Fruit fly (Drosophila melanogaster) whole organism, wandering third instar larva: ENCODE data around the gene Tk.
A peak's percentile ranks its signal among the peaks of the same experiment; 100 is the strongest.

Experiments used
- Abd-B ChIP-seq: fragments of >200 bp; optimal IDR thresholded peaks from 2 replicates; lab custom pipeline; 2017; ENCODE audit warnings: missing biosample characterization, missing genetic modification characterization
- CG32264 ChIP-seq: fragments of 200-800 bp; sonication (Bioruptor generic); optimal IDR thresholded peaks from 2 replicates; lab custom pipeline; 2016; ENCODE audit warnings: missing biosample characterization, missing genetic modification characterization
- CG9705 ChIP-seq: fragments of 200-800 bp; sonication (Bioruptor generic); optimal IDR thresholded peaks from 2 replicates; lab custom pipeline; 2018; ENCODE audit warnings: missing biosample characterization, mild to moderate bottlenecking, missing genetic modification characterization
- CrebA ChIP-seq: fragments of 200-800 bp; sonication (Bioruptor generic); optimal IDR thresholded peaks from 2 replicates; lab custom pipeline; 2016; ENCODE audit warnings: missing biosample characterization, mild to moderate bottlenecking, missing genetic modification characterization, borderline replicate concordance
- Dfd ChIP-seq: fragments of >200 bp; optimal IDR thresholded peaks from 2 replicates; lab custom pipeline; 2017; ENCODE audit warnings: missing biosample characterization, missing genetic modification characterization
- Dif ChIP-seq: fragments of 200-275, 200-300 bp; sonication (Bioruptor generic); optimal IDR thresholded peaks from 2 replicates; lab custom pipeline; 2018; ENCODE audit warnings: missing biosample characterization, missing genetic modification characterization; ENCODE audit not compliant: partially characterized antibody
- GATAd ChIP-seq: sonication (Bioruptor generic); optimal IDR thresholded peaks from 2 replicates; lab custom pipeline; 2016; ENCODE audit warnings: missing biosample characterization, missing genetic modification characterization
- HLH106 ChIP-seq: fragments of 200-800 bp; optimal IDR thresholded peaks from 3 replicates; lab custom pipeline; 2019; ENCODE audit warnings: missing biosample characterization, mild to moderate bottlenecking, missing genetic modification characterization, moderate library complexity
- Hnf4 ChIP-seq: fragments of 200-800 bp; sonication (Bioruptor generic); optimal IDR thresholded peaks from 2 replicates; lab custom pipeline; 2016; ENCODE audit warnings: missing biosample characterization, mild to moderate bottlenecking, missing genetic modification characterization
- Hr78 ChIP-seq: fragments of >200 bp; optimal IDR thresholded peaks from 2 replicates; lab custom pipeline; 2017; ENCODE audit warnings: missing biosample characterization, missing genetic modification characterization
- Hr83 ChIP-seq: fragments of 200-300 bp; sonication (Bioruptor generic); optimal IDR thresholded peaks from 2 replicates; lab custom pipeline; 2016; ENCODE audit warnings: missing biosample characterization, mild to moderate bottlenecking, missing genetic modification characterization, moderate library complexity; ENCODE audit not compliant: poor library complexity, severe bottlenecking
- Jra ChIP-seq: sonication (Bioruptor generic); optimal IDR thresholded peaks from 2 replicates; lab custom pipeline; 2016; ENCODE audit warnings: missing biosample characterization, missing genetic modification characterization
- Mio ChIP-seq: sonication (Bioruptor generic); optimal IDR thresholded peaks from 2 replicates; lab custom pipeline; 2016; ENCODE audit warnings: missing biosample characterization, missing genetic modification characterization
- Myc ChIP-seq: fragments of >200 bp; optimal IDR thresholded peaks from 2 replicates; lab custom pipeline; 2017
- N ChIP-seq: fragments of >200 bp; optimal IDR thresholded peaks from 2 replicates; lab custom pipeline; 2018; ENCODE audit warnings: missing biosample characterization, missing external identifiers, missing genetic modification characterization
- OdsH ChIP-seq: fragments of 200-800 bp; sonication (Bioruptor generic); optimal IDR thresholded peaks from 2 replicates; lab custom pipeline; 2016; ENCODE audit warnings: missing biosample characterization, mild to moderate bottlenecking, missing genetic modification characterization
- Rel ChIP-seq, 2 experiments: fragments of 200-800 bp; sonication (Bioruptor generic) in 1 of 2; optimal IDR thresholded peaks; 2 replicates in 1 of 2; 3 replicates in 1 of 2; lab custom pipeline; 2016 to 2019; ENCODE audit warnings: mild to moderate bottlenecking in 2 of 2, missing biosample characterization in 2 of 2, missing genetic modification characterization in 2 of 2, moderate library complexity in 1 of 2
- Sp1 ChIP-seq: fragments of 200-800 bp; sonication (Bioruptor generic); optimal IDR thresholded peaks from 3 replicates; lab custom pipeline; 2019; ENCODE audit warnings: missing biosample characterization, mild to moderate bottlenecking, missing genetic modification characterization, moderate library complexity
- Vsx2 ChIP-seq: fragments of 200-300, 225-300 bp; sonication (Bioruptor generic); optimal IDR thresholded peaks from 2 replicates; lab custom pipeline; 2018; ENCODE audit warnings: missing biosample characterization, missing genetic modification characterization; ENCODE audit not compliant: partially characterized antibody
- br ChIP-seq: fragments of 200-800 bp; sonication (Bioruptor generic); optimal IDR thresholded peaks from 2 replicates; lab custom pipeline; 2016; ENCODE audit warnings: missing biosample characterization, missing genetic modification characterization
- brk ChIP-seq: fragments of 200-800 bp; sonication (Bioruptor generic); optimal IDR thresholded peaks from 2 replicates; lab custom pipeline; 2016; ENCODE audit warnings: missing biosample characterization, mild to moderate bottlenecking, missing genetic modification characterization
- dl ChIP-seq, 2 experiments: fragments of 175-275, 200-275 bp in 1 of 2; fragments of 200-275 bp in 1 of 2; sonication (Bioruptor generic); optimal IDR thresholded peaks; lab custom pipeline; 2018; ENCODE audit warnings: mild to moderate bottlenecking in 2 of 2, missing biosample characterization in 2 of 2, missing genetic modification characterization in 2 of 2, moderate library complexity in 2 of 2; ENCODE audit not compliant: partially characterized antibody in 2 of 2, insufficient read depth in 1 of 2
- dmrt93B ChIP-seq: fragments of 200-800 bp; sonication (Bioruptor generic); optimal IDR thresholded peaks from 2 replicates; lab custom pipeline; 2018; ENCODE audit warnings: missing biosample characterization, mild to moderate bottlenecking, missing genetic modification characterization
- dsf ChIP-seq: sonication (Bioruptor generic); optimal IDR thresholded peaks from 2 replicates; lab custom pipeline; 2016; ENCODE audit warnings: missing biosample characterization, missing genetic modification characterization, borderline replicate concordance
- ey ChIP-seq: fragments of 200-800 bp; sonication (Bioruptor generic); optimal IDR thresholded peaks from 2 replicates; lab custom pipeline; 2016; ENCODE audit warnings: missing biosample characterization, missing genetic modification characterization
- foxo ChIP-seq, 2 experiments: fragments of 200-800 bp; sonication (Bioruptor generic); optimal IDR thresholded peaks; 2 replicates in 1 of 2; 3 replicates in 1 of 2; lab custom pipeline; 2016 to 2017; ENCODE audit warnings: missing biosample characterization in 2 of 2, missing genetic modification characterization in 2 of 2
- fru ChIP-seq: fragments of 200-800 bp; sonication (Bioruptor generic); optimal IDR thresholded peaks from 3 replicates; lab custom pipeline; 2016; ENCODE audit warnings: missing biosample characterization, mild to moderate bottlenecking, missing genetic modification characterization
- h ChIP-seq: fragments of 200-800 bp; sonication (Bioruptor generic); optimal IDR thresholded peaks from 3 replicates; lab custom pipeline; 2016; ENCODE audit warnings: missing biosample characterization, mild to moderate bottlenecking, missing genetic modification characterization
- jim ChIP-seq: fragments of 175-275, 200-325 bp; sonication (Bioruptor generic); optimal IDR thresholded peaks from 2 replicates; lab custom pipeline; 2016; ENCODE audit warnings: missing biosample characterization, mild to moderate bottlenecking, missing genetic modification characterization
- lola ChIP-seq: fragments of >200 bp; optimal IDR thresholded peaks from 2 replicates; lab custom pipeline; 2017; ENCODE audit warnings: missing biosample characterization, missing genetic modification characterization
- pan ChIP-seq: fragments of >200 bp; optimal IDR thresholded peaks from 2 replicates; lab custom pipeline; 2017
- psq ChIP-seq: fragments of 200-800 bp; sonication (Bioruptor generic); optimal IDR thresholded peaks from 3 replicates; lab custom pipeline; 2017; ENCODE audit warnings: missing biosample characterization, mild to moderate bottlenecking, missing genetic modification characterization, moderate library complexity
- rgr ChIP-seq: fragments of 200-800 bp; sonication (Bioruptor generic); optimal IDR thresholded peaks from 3 replicates; lab custom pipeline; 2016; ENCODE audit warnings: missing biosample characterization, mild to moderate bottlenecking, missing genetic modification characterization
- sage ChIP-seq: fragments of 200-800 bp; sonication (Bioruptor generic); optimal IDR thresholded peaks from 2 replicates; lab custom pipeline; 2016; ENCODE audit warnings: missing biosample characterization, mild to moderate bottlenecking, missing genetic modification characterization
- sv ChIP-seq: fragments of 200-800 bp; sonication (Bioruptor generic); optimal IDR thresholded peaks from 3 replicates; lab custom pipeline; 2016; ENCODE audit warnings: missing biosample characterization, missing genetic modification characterization
- tai ChIP-seq: sonication (Bioruptor generic); optimal IDR thresholded peaks from 2 replicates; lab custom pipeline; 2016; ENCODE audit warnings: missing biosample characterization, missing genetic modification characterization
- usp ChIP-seq: fragments of >200 bp; optimal IDR thresholded peaks from 2 replicates; lab custom pipeline; 2017; ENCODE audit warnings: missing biosample characterization, missing genetic modification characterization
- woc ChIP-seq: sonication (Bioruptor generic); optimal IDR thresholded peaks from 2 replicates; lab custom pipeline; 2016; ENCODE audit warnings: missing biosample characterization, mild to moderate bottlenecking, missing genetic modification characterization

Gene Tk

dm6 chr3R:11964000-11964399 is 41.3 kb downstream of the Tk start:
- TF ChIP-seq ey, result no peak
- TF ChIP-seq fru (GFP tag; lab: Kevin White, UChicago), result no peak
- TF ChIP-seq OdsH (GFP tag; lab: Kevin White, UChicago), result no peak
- no peak for TF ChIP-seq sage (GFP tag; lab: Kevin White, UChicago)
- no peak for TF ChIP-seq foxo (GFP tag; optimal IDR thresholded peaks at IDR 0.05; lab: Kevin White, UChicago)
- TF ChIP-seq Mio (GFP tag; lab: Kevin White, UChicago), result no peak
- no peak for TF ChIP-seq Dif (GFP tag; lab: Kevin White, UChicago)
- no peak for TF ChIP-seq Hr78 (GFP tag; lab: Kevin White, UChicago)

- TF ChIP-seq Jra, result peak; percentile 91
- peak; percentile 59 for TF ChIP-seq psq
- TF ChIP-seq woc, result peak; percentile 94
- no peak for TF ChIP-seq Rel (GFP tag; optimal IDR thresholded peaks at IDR 0.05; lab: Kevin White, UChicago)
- no peak for TF ChIP-seq Rel (tag; optimal IDR thresholded peaks at IDR 0.05; lab: Kevin White, UChicago)
- TF ChIP-seq Abd-B (GFP tag; lab: Kevin White, UChicago), result no peak
- TF ChIP-seq jim (GFP tag; lab: Kevin White, UChicago), result no peak
- TF ChIP-seq HLH106 (tag; lab: Kevin White, UChicago), result peak; percentile 81
- TF ChIP-seq sage (GFP tag; lab: Kevin White, UChicago), result no peak
- no peak for TF ChIP-seq pan (lab: Kevin White, UChicago)
- no peak for TF ChIP-seq lola (GFP tag; lab: Kevin White, UChicago)
- TF ChIP-seq Hr78 (GFP tag; lab: Kevin White, UChicago), result no peak
- no peak for TF ChIP-seq Vsx2 (GFP tag; lab: Kevin White, UChicago)
- no peak for TF ChIP-seq Dif (GFP tag; lab: Kevin White, UChicago)
- peak; percentile 86 for TF ChIP-seq Hnf4 (GFP tag; lab: Kevin White, UChicago)
- peak; percentile 55 for TF ChIP-seq CG32264 (GFP tag; lab: Kevin White, UChicago)
- TF ChIP-seq brk, result no peak
- peak; percentile 66 for TF ChIP-seq OdsH (GFP tag; lab: Kevin White, UChicago)
- TF ChIP-seq dmrt93B (GFP tag; lab: Kevin White, UChicago), result peak; percentile 65
- TF ChIP-seq Myc (lab: Kevin White, UChicago), result peak; percentile 69
- peak; percentile 85 for TF ChIP-seq dsf (GFP tag; lab: Kevin White, UChicago)
- TF ChIP-seq fru (GFP tag; lab: Kevin White, UChicago), result peak; percentile 78
- no peak for TF ChIP-seq Mio (GFP tag; lab: Kevin White, UChicago)
- peak; percentile 87 for TF ChIP-seq h (GFP tag; lab: Kevin White, UChicago)
- TF ChIP-seq rgr, result peak; percentile 83
- no peak for TF ChIP-seq usp (GFP tag; lab: Kevin White, UChicago)
- no peak for TF ChIP-seq CrebA
- peak; percentile 72 for TF ChIP-seq Sp1
- peak; percentile 74 for TF ChIP-seq GATAd (GFP tag; lab: Kevin White, UChicago)
- TF ChIP-seq CG9705 (GFP tag; lab: Kevin White, UChicago), result peak; percentile 67
- peak; percentile 73 for TF ChIP-seq br (GFP tag; lab: Kevin White, UChicago)
- TF ChIP-seq sv (GFP tag; lab: Kevin White, UChicago), result peak; percentile 54
- TF ChIP-seq foxo (GFP tag; optimal IDR thresholded peaks at IDR 0.05; lab: Kevin White, UChicago), result peak in 1 of 2 experiments; percentile 84
- TF ChIP-seq ey, result peak; percentile 80
- TF ChIP-seq Dfd, result no peak
- peak; percentile 45 for TF ChIP-seq Hr83 (GFP tag; lab: Kevin White, UChicago)
- no peak for TF ChIP-seq tai
- TF ChIP-seq N, result no peak
- TF ChIP-seq dl (GFP tag; optimal IDR thresholded peaks at IDR 0.05; lab: Kevin White, UChicago; ENCODE audit: insufficient read depth in 1 of 2, partially characterized antibody in 2 of 2), result no peak
These were observed 42.5 kb downstream of the Tk start, which contains the start of the genes CG3281 and aurA for dm6 chr3R:11962739-11963214. Gene CG3281, minus strand, starts transcription at chr3R:11962805. Gene aurA, plus strand, starts transcription at chr3R:11963124.
